Fruit fly (Drosophila melanogaster): ENCODE measurements around the gene CG42502.

CG42502 gene

dm6 chr2L:18812348-18812747 lies 1.3 kb upstream of the CG42502 start, which contains the start of the genes CG17325 and CG42305:
Gene CG17325 (plus strand): TSS chr2L:18812648.
Gene CG42305 (plus strand): TSS chr2L:18812648.
- TF ChIP-seq CG14965 (GFP tag; optimal IDR thresholded peaks at IDR 0.05; ENCODE audit: borderline replicate concordance), result no peak
- TF ChIP-seq CG18011 (GFP tag; optimal IDR thresholded peaks at IDR 0.05), result no peak
- no peak for TF ChIP-seq CG16813 (GFP tag; IDR thresholded peaks at IDR 0.05; ENCODE audit: partially characterized antibody)
- TF ChIP-seq gro (GFP tag; optimal IDR thresholded peaks at IDR 0.05), result no peak

- TF ChIP-seq Hey (tag; optimal IDR thresholded peaks at IDR 0.05) (peak; percentile 62), CG7963 (GFP tag; IDR thresholded peaks at IDR 0.05; ENCODE audit: partially characterized antibody) (no peak), sim (GFP tag; IDR thresholded peaks at IDR 0.05) (no peak), gsb-n (tag; optimal IDR thresholded peaks at IDR 0.05) (peak; percentile 67), pnt (GFP tag; optimal IDR thresholded peaks at IDR 0.05) (no peak), CG17568 (GFP tag; optimal IDR thresholded peaks at IDR 0.05) (no peak), pros (GFP tag; optimal IDR thresholded peaks at IDR 0.05) (peak; percentile 10), tgo (GFP tag; IDR thresholded peaks at IDR 0.05) (no peak), oc (tag; optimal IDR thresholded peaks at IDR 0.05) (peak; percentile 17)
These were observed 1.6 kb downstream of the CG42502 start for dm6 chr2L:18809486-18809885.

dm6 chr2L:18808754-18809329 lies 2.2 kb downstream of the CG42502 start:
- TF ChIP-seq zen (tag; optimal IDR thresholded peaks at IDR 0.05), result peak; percentile 93
- peak; percentile 29 for TF ChIP-seq fd96Cb (tag; optimal IDR thresholded peaks at IDR 0.05)
- no peak for TF ChIP-seq crp (GFP tag; optimal IDR thresholded peaks at IDR 0.05)
- no peak for TF ChIP-seq CG9817 (tag; optimal IDR thresholded peaks at IDR 0.05)
- no peak for TF ChIP-seq ham (GFP tag; IDR thresholded peaks at IDR 0.05)
- TF ChIP-seq D19B (GFP tag; optimal IDR thresholded peaks at IDR 0.05), result no peak
- no peak for TF ChIP-seq Hand (GFP tag; optimal IDR thresholded peaks at IDR 0.05)
- TF ChIP-seq grau (tag; optimal IDR thresholded peaks at IDR 0.05), result peak; percentile 23
- TF ChIP-seq CG6689 (GFP tag; IDR thresholded peaks at IDR 0.05), result 0 out of 2 replicates have a peak, but pooled peaks have one; percentile 15
- TF ChIP-seq NC2β (GFP tag; optimal IDR thresholded peaks at IDR 0.05), result no peak
- no peak for TF ChIP-seq eyg (GFP tag; optimal IDR thresholded peaks at IDR 0.05)
- TF ChIP-seq Xrp1 (GFP tag; IDR thresholded peaks at IDR 0.05), result peak; percentile 61
- TF ChIP-seq CG12391 (tag; optimal IDR thresholded peaks at IDR 0.05), result peak; percentile 30
- no peak for TF ChIP-seq CG1024 (GFP tag; IDR thresholded peaks at IDR 0.05)
- no peak for TF ChIP-seq Nf-YC (tag; optimal IDR thresholded peaks at IDR 0.05)
- TF ChIP-seq chn (GFP tag; optimal IDR thresholded peaks at IDR 0.05), result peak; percentile 2
- no peak for TF ChIP-seq CG18619 (GFP tag; optimal IDR thresholded peaks at IDR 0.05)
- no peak for TF ChIP-seq BtbVII (GFP tag; optimal IDR thresholded peaks at IDR 0.05)
- TF ChIP-seq odd (GFP tag; optimal IDR thresholded peaks at IDR 0.05), result no peak
- TF ChIP-seq CG4424 (GFP tag; optimal IDR thresholded peaks at IDR 0.05), result peak; percentile 26
- peak; percentile 28 for TF ChIP-seq CG14710 (tag; optimal IDR thresholded peaks at IDR 0.05)
- TF ChIP-seq CG9437 (GFP tag; optimal IDR thresholded peaks at IDR 0.05), result no peak
- TF ChIP-seq Side (GFP tag; optimal IDR thresholded peaks at IDR 0.05), result no peak
- no peak for TF ChIP-seq CG10431 (GFP tag; optimal IDR thresholded peaks at IDR 0.05)
- peak; percentile 13 for TF ChIP-seq CG13424 (tag; optimal IDR thresholded peaks at IDR 0.05)
- TF ChIP-seq dmrt11E (tag; optimal IDR thresholded peaks at IDR 0.05), result peak; percentile 58
- TF ChIP-seq psq (GFP tag; optimal IDR thresholded peaks at IDR 0.05), result no peak
- TF ChIP-seq Lim3 (GFP tag; IDR thresholded peaks at IDR 0.05), result no peak
- no peak for TF ChIP-seq slou (GFP tag; optimal IDR thresholded peaks at IDR 0.05)
- no peak for TF ChIP-seq CG15514 (GFP tag; optimal IDR thresholded peaks at IDR 0.05)
- no peak for TF ChIP-seq ase (GFP tag; IDR thresholded peaks at IDR 0.05)
- no peak for TF ChIP-seq CG1602 (GFP tag; optimal IDR thresholded peaks at IDR 0.05)
- TF ChIP-seq CG2712 (tag; optimal IDR thresholded peaks at IDR 0.05), result peak; percentile 54
- TF ChIP-seq CHES-1-like (GFP tag; optimal IDR thresholded peaks at IDR 0.05), result no peak
